Worm (Caenorhabditis elegans) whole organism, L3 larva: Measurements from ENCODE around the gene fbxa-18.
A peak's percentile ranks its signal among the peaks of the same experiment; 100 is the strongest.

Experiments
- ZK546.5 ChIP-seq: sonication (generic microtip); optimal IDR thresholded peaks from 2 replicates; lab custom pipeline; 2017; ENCODE audit warnings: missing biosample characterization, missing genetic modification characterization
- ama-1 ChIP-seq: fragments of 150-350 bp; optimal IDR thresholded peaks from 2 replicates; lab custom pipeline; 2018
- daf-12 ChIP-seq: fragments of 150-350 bp; optimal IDR thresholded peaks from 2 replicates; lab custom pipeline; 2014; ENCODE audit warnings: missing biosample characterization, missing genetic modification reagents, missing genetic modification characterization
- fkh-10 ChIP-seq: sonication (generic microtip); optimal IDR thresholded peaks from 2 replicates; lab custom pipeline; 2017; ENCODE audit warnings: missing biosample characterization, missing genetic modification reagents, missing genetic modification characterization
- fkh-2 ChIP-seq: fragments of 150-350 bp; optimal IDR thresholded peaks from 2 replicates; lab custom pipeline; 2014; ENCODE audit warnings: missing biosample characterization, missing genetic modification reagents, missing genetic modification characterization
- lin-39 ChIP-seq: fragments of 150-350 bp; optimal IDR thresholded peaks from 2 replicates; lab custom pipeline; 2018; ENCODE audit warnings: missing biosample characterization, missing genetic modification reagents, missing genetic modification characterization
- nfya-1 ChIP-seq: sonication (generic microtip); optimal IDR thresholded peaks from 2 replicates; lab custom pipeline; 2017; ENCODE audit warnings: missing genetic modification characterization, mild to moderate bottlenecking, missing compliant biosample characterization, antibody characterized with exemption, moderate library complexity; ENCODE audit not compliant: insufficient read depth
- nhr-237 ChIP-seq: fragments of 150-350 bp; optimal IDR thresholded peaks from 2 replicates; lab custom pipeline; 2014; ENCODE audit warnings: missing biosample characterization, missing genetic modification characterization
- nhr-28 ChIP-seq: fragments of 150-350 bp; optimal IDR thresholded peaks from 2 replicates; lab custom pipeline; 2014; ENCODE audit warnings: missing biosample characterization, missing genetic modification characterization
- nhr-67 ChIP-seq: fragments of 150-350 bp; optimal IDR thresholded peaks from 2 replicates; lab custom pipeline; 2014; ENCODE audit warnings: missing biosample characterization, missing genetic modification characterization
- pqm-1 ChIP-seq: fragments of 150-350 bp; optimal IDR thresholded peaks from 2 replicates; lab custom pipeline; 2017; ENCODE audit warnings: missing biosample characterization, missing genetic modification characterization, inconsistent platforms
- zag-1 ChIP-seq: fragments of 150-350 bp; optimal IDR thresholded peaks from 2 replicates; lab custom pipeline; 2014; ENCODE audit warnings: missing biosample characterization, missing genetic modification characterization

- TF ChIP-seq ZK546.5 (no peak), lin-39 (no peak), ama-1 (lab: Kevin White, UChicago) (no peak), daf-12 (no peak), zag-1 (tag; lab: Kevin White, UChicago) (no peak), nhr-237 (tag; lab: Kevin White, UChicago) (no peak), pqm-1 (peak; percentile 58), nhr-28 (tag; lab: Kevin White, UChicago) (no peak), fkh-2 (tag; lab: Kevin White, UChicago) (no peak), fkh-10 (GFP tag; lab: Kevin White, UChicago) (no peak), nfya-1 (no peak), nhr-67 (tag; lab: Kevin White, UChicago) (no peak)
Measured at ce11 chrV:16143066-16143581, 653 bp downstream of the fbxa-18 start, which contains the start of gene fbxa-88.
